Worm (Caenorhabditis elegans) whole organism, midembryonic: ENCODE results near the gene C28G1.2.

Experiments used
- T22C8.4 ChIP-seq: fragments of 200-800 bp; sonication (Bioruptor generic); IDR thresholded peaks from 2 replicates; pipeline ENCODE4 v1.3.6; 2022; ENCODE audit warnings: missing genetic modification characterization, missing compliant biosample characterization
- cog-1 ChIP-seq: sonication (generic microtip); optimal IDR thresholded peaks from 2 replicates; lab custom pipeline; 2016; ENCODE audit warnings: missing genetic modification characterization, missing compliant biosample characterization
- flt-1 ChIP-seq: fragments of 200-800 bp; sonication (Bioruptor generic); IDR thresholded peaks from 2 replicates; pipeline ENCODE4 v1.3.6; 2022; ENCODE audit warnings: missing genetic modification characterization, missing compliant biosample characterization
- klf-2 ChIP-seq: fragments of 200-800 bp; sonication (Bioruptor generic); conservative IDR thresholded peaks from 2 replicates; pipeline ENCODE4 v1.3.6; 2022; ENCODE audit warnings: missing genetic modification reagents, missing genetic modification characterization, missing compliant biosample characterization
- med-1 ChIP-seq: sonication (generic microtip); optimal IDR thresholded peaks from 2 replicates; lab custom pipeline; 2017; ENCODE audit warnings: missing genetic modification characterization, mild to moderate bottlenecking, missing compliant biosample characterization, antibody characterized with exemption, missing genetic modification reagents; ENCODE audit not compliant: insufficient read depth
- ref-1 ChIP-seq: fragments of 200-800 bp; sonication (Bioruptor generic); conservative IDR thresholded peaks from 2 replicates; pipeline ENCODE4 v1.3.6; 2022; ENCODE audit warnings: missing genetic modification reagents, missing genetic modification characterization, missing compliant biosample characterization
- tab-1 ChIP-seq: fragments of 200-800 bp; sonication (Bioruptor generic); IDR thresholded peaks from 2 replicates; pipeline ENCODE4 v1.3.6; 2022; ENCODE audit warnings: missing genetic modification characterization, missing compliant biosample characterization
- ztf-23 ChIP-seq: fragments of 200-800 bp; sonication (Bioruptor generic); IDR thresholded peaks from 2 replicates; pipeline ENCODE4 v1.3.6; 2022; ENCODE audit warnings: missing genetic modification reagents, missing genetic modification characterization, missing compliant biosample characterization
- ztf-29 ChIP-seq: fragments of 200-800 bp; sonication (Bioruptor generic); IDR thresholded peaks from 2 replicates; pipeline ENCODE4 v1.3.6; 2022; ENCODE audit warnings: missing genetic modification reagents, missing genetic modification characterization, missing compliant biosample characterization

C28G1.2 gene

DNA sequence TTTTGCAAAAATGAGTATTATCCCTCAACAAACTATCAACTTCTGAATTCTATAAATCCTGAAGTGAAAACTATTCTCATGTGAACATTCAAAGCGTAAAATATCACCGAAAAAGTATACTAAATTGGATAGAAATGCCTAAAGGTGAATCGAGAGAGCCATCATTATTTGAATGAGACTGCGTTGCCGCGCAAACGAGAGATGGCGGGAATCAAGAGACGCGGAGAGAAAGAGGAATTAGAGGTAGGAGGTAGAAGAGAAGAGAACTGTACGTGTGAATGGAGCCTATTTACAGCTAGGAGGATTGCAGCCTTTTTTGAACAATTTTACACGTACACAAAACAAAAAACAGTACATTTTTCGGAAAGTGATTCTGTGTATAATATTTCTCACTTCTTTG lies 23.7 kb downstream of the C28G1.2 start:
- TF ChIP-seq ref-1 (GFP tag; lab: Robert Waterston, UW), result no peak
- TF ChIP-seq tab-1, result no peak

- TF ChIP-seq ztf-29 (no peak), ztf-23 (GFP tag; lab: Robert Waterston, UW) (no peak), T22C8.4 (no peak), tab-1 (no peak), flt-1 (GFP tag; lab: Robert Waterston, UW) (no peak), ref-1 (GFP tag; lab: Robert Waterston, UW) (no peak), cog-1 (tag; lab: Kevin White, UChicago) (no peak), klf-2 (GFP tag; lab: Robert Waterston, UW) (no peak), med-1 (GFP tag; lab: Kevin White, UChicago) (no peak)
These were observed 25.1 kb downstream of the C28G1.2 start, which contains the start of gene C06E2.9 for ce11 chrX:8860958-8861357. TSS of gene C06E2.9 (plus strand) at chrX:8861258.

DNA sequence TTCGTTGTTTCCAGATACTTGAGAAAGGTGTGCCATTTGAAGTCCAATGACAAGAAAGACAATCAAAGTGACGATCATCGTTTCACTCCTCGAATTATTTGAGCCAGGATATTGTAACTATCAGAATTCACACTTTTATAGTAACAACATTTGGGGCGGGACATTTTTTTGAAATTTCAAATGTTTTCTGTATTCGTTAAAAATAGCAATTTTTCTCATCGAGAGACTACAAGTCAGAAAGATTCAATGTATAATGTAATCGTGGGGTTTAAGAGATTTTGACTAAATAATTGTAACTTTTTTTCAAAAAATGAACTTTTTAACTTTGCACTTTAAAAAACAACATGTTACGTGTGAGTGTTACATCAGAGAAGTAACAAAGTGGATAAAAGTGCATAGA lies 30.7 kb downstream of the C28G1.2 start, which contains the start of gene ins-9:
ins-9 (minus strand) TSS at position 101 of the 400 bp plus-strand sequence.
- TF ChIP-seq ztf-29 (no peak), tab-1 (no peak), klf-2 (GFP tag; lab: Robert Waterston, UW) (no peak), T22C8.4 (no peak), cog-1 (tag; lab: Kevin White, UChicago) (no peak), flt-1 (GFP tag; lab: Robert Waterston, UW) (no peak), ref-1 (GFP tag; lab: Robert Waterston, UW) (no peak), ztf-23 (GFP tag; lab: Robert Waterston, UW) (no peak), med-1 (GFP tag; lab: Kevin White, UChicago) (no peak)

DNA sequence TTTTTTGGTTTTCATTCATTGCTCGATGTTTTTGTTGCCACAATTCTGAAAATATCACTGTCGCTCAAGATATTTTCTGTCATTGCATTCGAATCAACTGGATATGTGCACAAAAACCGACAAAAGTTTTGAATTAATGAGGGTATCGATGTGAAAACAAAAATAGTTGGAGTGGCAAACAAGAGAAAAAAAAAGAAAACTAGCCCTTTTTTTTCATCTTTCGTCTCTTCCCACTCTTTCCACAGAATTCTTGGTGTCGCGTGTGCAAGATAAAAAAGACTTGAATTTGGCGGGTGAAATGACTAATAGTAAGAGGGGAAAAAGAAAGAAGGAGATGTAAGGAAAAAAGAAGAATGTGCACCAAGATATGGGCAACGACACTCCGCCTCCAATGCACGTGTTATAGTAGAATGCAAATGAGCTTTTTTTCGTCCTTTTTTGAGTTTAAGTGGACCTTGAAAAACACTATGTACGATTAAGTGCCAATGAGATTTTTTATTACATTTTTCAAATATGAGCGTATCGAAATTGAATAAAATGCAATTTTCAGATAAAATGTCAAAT lies 33.4 kb downstream of the C28G1.2 start, which contains the start of the genes ubc-22 and ubc-21:
ubc-22 (minus strand) TSS at position 51 of the 564 bp plus-strand sequence.
ubc-21 (plus strand) TSS at position 514 of the 564 bp plus-strand sequence.
- TF ChIP-seq ztf-23 (GFP tag; lab: Robert Waterston, UW) (no peak), flt-1 (GFP tag; lab: Robert Waterston, UW) (no peak), ref-1 (GFP tag; lab: Robert Waterston, UW) (no peak), ztf-29 (no peak), klf-2 (GFP tag; lab: Robert Waterston, UW) (no peak), tab-1 (no peak), T22C8.4 (no peak), med-1 (GFP tag; lab: Kevin White, UChicago) (no peak), cog-1 (tag; lab: Kevin White, UChicago) (no peak)

ce11 chrX:8874748-8875147 lies 38.9 kb downstream of the C28G1.2 start, which contains the start of gene C06E2.1:
TSS of gene C06E2.1 (minus strand) at chrX:8874848.
- TF ChIP-seq ztf-23 (GFP tag; lab: Robert Waterston, UW) (no peak), cog-1 (tag; lab: Kevin White, UChicago) (no peak), klf-2 (GFP tag; lab: Robert Waterston, UW) (no peak), flt-1 (GFP tag; lab: Robert Waterston, UW) (no peak), med-1 (GFP tag; lab: Kevin White, UChicago) (no peak), ztf-29 (no peak), T22C8.4 (no peak), ref-1 (GFP tag; lab: Robert Waterston, UW) (no peak), tab-1 (no peak)

- TF ChIP-seq ref-1 (GFP tag; lab: Robert Waterston, UW) (no peak), flt-1 (GFP tag; lab: Robert Waterston, UW) (no peak), tab-1 (no peak), cog-1 (tag; lab: Kevin White, UChicago) (no peak), T22C8.4 (no peak), med-1 (GFP tag; lab: Kevin White, UChicago) (no peak), klf-2 (GFP tag; lab: Robert Waterston, UW) (no peak), ztf-23 (GFP tag; lab: Robert Waterston, UW) (no peak), ztf-29 (no peak)
These were observed 40.1 kb downstream of the C28G1.2 start for ce11 chrX:8875867-8876266.

- TF ChIP-seq tab-1, result no peak
- no peak for TF ChIP-seq flt-1 (GFP tag; lab: Robert Waterston, UW)
- TF ChIP-seq T22C8.4, result no peak
These were observed 41.3 kb downstream of the C28G1.2 start for ce11 chrX:8877162-8877561.

DNA sequence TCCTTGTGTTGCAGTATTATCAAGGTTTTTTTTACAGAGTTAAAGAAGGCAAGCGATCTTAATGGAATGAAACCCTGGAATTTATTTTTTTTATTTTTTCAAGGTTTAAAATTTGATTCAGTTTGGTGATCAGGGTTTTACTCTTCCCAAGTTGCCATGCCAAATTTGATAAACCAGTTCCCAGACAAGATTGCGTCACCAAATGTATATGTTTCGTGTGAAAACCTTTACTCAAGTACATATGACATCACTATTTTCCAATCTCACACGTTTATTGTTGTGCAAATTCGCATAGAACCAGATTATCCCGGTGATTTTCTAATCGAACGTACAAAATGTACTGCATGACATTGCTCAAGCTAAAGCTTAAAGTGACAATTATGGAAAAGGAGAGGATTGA lies 42.9 kb downstream of the C28G1.2 start:
- TF ChIP-seq cog-1 (tag; lab: Kevin White, UChicago), result no peak
- no peak for TF ChIP-seq ztf-29
- TF ChIP-seq klf-2 (GFP tag; lab: Robert Waterston, UW), result no peak
- no peak for TF ChIP-seq flt-1 (GFP tag; lab: Robert Waterston, UW)
- TF ChIP-seq tab-1, result no peak
- TF ChIP-seq T22C8.4, result no peak
- TF ChIP-seq ztf-23 (GFP tag; lab: Robert Waterston, UW), result no peak
- no peak for TF ChIP-seq med-1 (GFP tag; lab: Kevin White, UChicago)
- TF ChIP-seq ref-1 (GFP tag; lab: Robert Waterston, UW), result no peak

- TF ChIP-seq klf-2 (GFP tag; lab: Robert Waterston, UW) (no peak), tab-1 (no peak), cog-1 (tag; lab: Kevin White, UChicago) (no peak), ztf-23 (GFP tag; lab: Robert Waterston, UW) (no peak), T22C8.4 (no peak), med-1 (GFP tag; lab: Kevin White, UChicago) (no peak), ref-1 (GFP tag; lab: Robert Waterston, UW) (no peak), ztf-29 (no peak), flt-1 (GFP tag; lab: Robert Waterston, UW) (no peak)
These were observed 43.5 kb downstream of the C28G1.2 start, which contains the start of gene C06E2.2 for ce11 chrX:8879349-8879748. TSS of gene C06E2.2 (plus strand) at chrX:8879649.

DNA sequence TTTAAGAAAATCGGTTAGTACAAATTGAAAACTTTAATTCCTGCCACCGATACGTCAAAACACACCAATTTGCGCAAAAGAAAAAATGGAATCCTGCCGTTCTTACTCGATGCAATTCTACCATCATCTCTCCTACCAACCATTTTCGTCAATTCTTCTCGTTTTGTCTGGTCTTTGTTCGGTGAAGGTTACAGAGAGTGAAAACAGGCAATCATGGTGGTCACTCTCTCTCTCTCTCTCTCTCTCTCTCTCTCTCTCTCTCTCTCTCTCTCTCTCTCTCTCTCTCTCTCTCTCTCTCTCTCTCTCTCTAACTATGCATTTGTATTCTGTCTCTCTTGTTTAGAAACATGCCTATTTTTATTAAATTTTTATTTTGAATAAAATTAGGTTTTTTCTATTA lies 46.3 kb downstream of the C28G1.2 start:
- no peak for TF ChIP-seq ztf-29
- TF ChIP-seq ztf-23 (GFP tag; lab: Robert Waterston, UW), result no peak
- TF ChIP-seq ref-1 (GFP tag; lab: Robert Waterston, UW), result no peak
- no peak for TF ChIP-seq cog-1 (tag; lab: Kevin White, UChicago)
- no peak for TF ChIP-seq med-1 (GFP tag; lab: Kevin White, UChicago)
- no peak for TF ChIP-seq flt-1 (GFP tag; lab: Robert Waterston, UW)
- TF ChIP-seq klf-2 (GFP tag; lab: Robert Waterston, UW), result no peak
- TF ChIP-seq tab-1, result no peak
- TF ChIP-seq T22C8.4, result no peak
